Worm (Caenorhabditis elegans): ENCODE data around the gene F46H5.5.

The F46H5.5 gene

ce11 chrX:7256891-7257290 is at the start of gene F46H5.5:
F46H5.5 (minus strand) TSS chrX:7256991.
- TF ChIP-seq dao-5 (tag; optimal IDR thresholded peaks at IDR 0.05) (no peak), W03F9.2 (tag; optimal IDR thresholded peaks at IDR 0.05) (no peak), him-1 (tag; optimal IDR thresholded peaks at IDR 0.05) (no peak)

- TF ChIP-seq dao-5 (tag; optimal IDR thresholded peaks at IDR 0.05) (no peak), W03F9.2 (tag; optimal IDR thresholded peaks at IDR 0.05) (no peak), him-1 (tag; optimal IDR thresholded peaks at IDR 0.05) (no peak)
These were observed 49.6 kb upstream of the F46H5.5 start for ce11 chrX:7306434-7306833.

ce11 chrX:7305520-7306186 is 48.9 kb upstream of the F46H5.5 start, which contains the start of gene sur-5:
sur-5 (minus strand) TSS chrX:7305570.
- no peak for TF ChIP-seq him-1 (tag; optimal IDR thresholded peaks at IDR 0.05)
- no peak for TF ChIP-seq W03F9.2 (tag; optimal IDR thresholded peaks at IDR 0.05)
- TF ChIP-seq dao-5 (tag; optimal IDR thresholded peaks at IDR 0.05): no peak

ce11 chrX:7303115-7303514 is 46.3 kb upstream of the F46H5.5 start:
- no peak for TF ChIP-seq dao-5 (tag; optimal IDR thresholded peaks at IDR 0.05)

- TF ChIP-seq him-1 (tag; optimal IDR thresholded peaks at IDR 0.05): no peak
- no peak for TF ChIP-seq dao-5 (tag; optimal IDR thresholded peaks at IDR 0.05)
- no peak for TF ChIP-seq W03F9.2 (tag; optimal IDR thresholded peaks at IDR 0.05)
These were observed 41.9 kb upstream of the F46H5.5 start, which contains the start of gene K03A1.4 for ce11 chrX:7298652-7299051. K03A1.4 (minus strand) TSS chrX:7298752.

- TF ChIP-seq him-1 (tag; optimal IDR thresholded peaks at IDR 0.05) (no peak), dao-5 (tag; optimal IDR thresholded peaks at IDR 0.05) (no peak), W03F9.2 (tag; optimal IDR thresholded peaks at IDR 0.05) (no peak)
These were observed 39.5 kb upstream of the F46H5.5 start for ce11 chrX:7296310-7296709.

ce11 chrX:7291810-7292209 is 35.0 kb upstream of the F46H5.5 start, which contains the start of gene lron-7:
lron-7 (plus strand) TSS chrX:7292132.
- TF ChIP-seq him-1 (tag; optimal IDR thresholded peaks at IDR 0.05) (no peak), dao-5 (tag; optimal IDR thresholded peaks at IDR 0.05) (no peak), W03F9.2 (tag; optimal IDR thresholded peaks at IDR 0.05) (no peak)

ce11 chrX:7290859-7291628 is 34.3 kb upstream of the F46H5.5 start:
- no peak for TF ChIP-seq him-1 (tag; optimal IDR thresholded peaks at IDR 0.05)
- no peak for TF ChIP-seq dao-5 (tag; optimal IDR thresholded peaks at IDR 0.05)

- no peak for TF ChIP-seq W03F9.2 (tag; optimal IDR thresholded peaks at IDR 0.05)
- no peak for TF ChIP-seq him-1 (tag; optimal IDR thresholded peaks at IDR 0.05)
- no peak for TF ChIP-seq dao-5 (tag; optimal IDR thresholded peaks at IDR 0.05)
These were observed 32.8 kb upstream of the F46H5.5 start for ce11 chrX:7289565-7289964.

- no peak for TF ChIP-seq dao-5 (tag; optimal IDR thresholded peaks at IDR 0.05)
- TF ChIP-seq him-1 (tag; optimal IDR thresholded peaks at IDR 0.05): peak; percentile 86
These were observed 28.0 kb upstream of the F46H5.5 start for ce11 chrX:7284724-7285184.

ce11 chrX:7283136-7283535 is 26.3 kb upstream of the F46H5.5 start:
- no peak for TF ChIP-seq him-1 (tag; optimal IDR thresholded peaks at IDR 0.05)
- no peak for TF ChIP-seq dao-5 (tag; optimal IDR thresholded peaks at IDR 0.05)
- no peak for TF ChIP-seq W03F9.2 (tag; optimal IDR thresholded peaks at IDR 0.05)

- no peak for TF ChIP-seq him-1 (tag; optimal IDR thresholded peaks at IDR 0.05)
- no peak for TF ChIP-seq dao-5 (tag; optimal IDR thresholded peaks at IDR 0.05)
- no peak for TF ChIP-seq W03F9.2 (tag; optimal IDR thresholded peaks at IDR 0.05)
These were observed 24.6 kb upstream of the F46H5.5 start for ce11 chrX:7281347-7281746.

- TF ChIP-seq him-1 (tag; optimal IDR thresholded peaks at IDR 0.05) (no peak), W03F9.2 (tag; optimal IDR thresholded peaks at IDR 0.05) (no peak), dao-5 (tag; optimal IDR thresholded peaks at IDR 0.05) (no peak)
These were observed 23.0 kb upstream of the F46H5.5 start, which contains the start of gene unc-10 for ce11 chrX:7279671-7280389. unc-10 (minus strand) TSS chrX:7280322.

ce11 chrX:7278095-7278494 is 21.3 kb upstream of the F46H5.5 start:
- no peak for TF ChIP-seq dao-5 (tag; optimal IDR thresholded peaks at IDR 0.05)

Measured in whole organism, L4/young adult.